Worm (Caenorhabditis elegans): ENCODE results near the gene EEED8.4.

The EEED8.4 gene

ce11 chrII:5384282-5384681, 24.8 kb upstream of the EEED8.4 start:
- TF ChIP-seq T22C8.4 (GFP tag; IDR thresholded peaks at IDR 0.05) (no peak), cog-1 (tag; optimal IDR thresholded peaks at IDR 0.05) (no peak), ztf-23 (GFP tag; IDR thresholded peaks at IDR 0.05) (no peak), flt-1 (GFP tag; IDR thresholded peaks at IDR 0.05) (no peak), ztf-29 (GFP tag; IDR thresholded peaks at IDR 0.05) (no peak), med-1 (GFP tag; optimal IDR thresholded peaks at IDR 0.05; ENCODE audit: insufficient read depth) (no peak), klf-2 (GFP tag; conservative IDR thresholded peaks at IDR 0.05) (no peak), ref-1 (GFP tag; conservative IDR thresholded peaks at IDR 0.05) (no peak), tab-1 (GFP tag; IDR thresholded peaks at IDR 0.05) (no peak)

DNA sequence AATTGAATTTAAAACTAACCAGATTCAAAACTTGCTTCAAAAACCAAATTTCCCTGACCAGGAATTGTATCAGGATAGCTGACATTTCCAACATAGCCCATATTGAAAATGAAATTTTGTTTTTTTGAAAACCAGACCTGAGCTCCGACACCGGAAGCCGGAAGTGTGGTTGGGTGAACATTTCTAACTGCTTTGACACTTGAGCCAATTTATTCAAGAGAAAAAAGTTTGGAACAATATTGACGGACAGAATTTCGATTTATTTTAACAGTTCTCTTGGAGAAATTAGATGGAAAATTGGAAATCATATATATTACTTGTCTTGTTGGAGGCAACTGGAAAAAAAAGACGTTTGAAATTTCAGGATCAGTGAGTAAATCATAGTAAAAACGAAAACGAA, 21.9 kb upstream of the EEED8.4 start, which contains the start of gene ccpp-6:
Gene ccpp-6 (minus strand): TSS at position 101 of the 400 bp plus-strand sequence.
- no peak for TF ChIP-seq med-1 (GFP tag; optimal IDR thresholded peaks at IDR 0.05; ENCODE audit: insufficient read depth)
- TF ChIP-seq cog-1 (tag; optimal IDR thresholded peaks at IDR 0.05): no peak
- no peak for TF ChIP-seq ztf-23 (GFP tag; IDR thresholded peaks at IDR 0.05)
- no peak for TF ChIP-seq ref-1 (GFP tag; conservative IDR thresholded peaks at IDR 0.05)
- no peak for TF ChIP-seq klf-2 (GFP tag; conservative IDR thresholded peaks at IDR 0.05)

ce11 chrII:5388786-5389421, 20.2 kb upstream of the EEED8.4 start, which contains the start of gene rsp-4:
Gene rsp-4, minus strand, starts transcription at chrII:5388836.
- TF ChIP-seq T22C8.4 (GFP tag; IDR thresholded peaks at IDR 0.05): no peak
- no peak for TF ChIP-seq flt-1 (GFP tag; IDR thresholded peaks at IDR 0.05)
- TF ChIP-seq cog-1 (tag; optimal IDR thresholded peaks at IDR 0.05): no peak
- no peak for TF ChIP-seq ref-1 (GFP tag; conservative IDR thresholded peaks at IDR 0.05)
- TF ChIP-seq klf-2 (GFP tag; conservative IDR thresholded peaks at IDR 0.05): no peak
- TF ChIP-seq ztf-29 (GFP tag; IDR thresholded peaks at IDR 0.05): no peak
- no peak for TF ChIP-seq tab-1 (GFP tag; IDR thresholded peaks at IDR 0.05)
- no peak for TF ChIP-seq ztf-23 (GFP tag; IDR thresholded peaks at IDR 0.05)
- TF ChIP-seq med-1 (GFP tag; optimal IDR thresholded peaks at IDR 0.05; ENCODE audit: insufficient read depth): no peak

ce11 chrII:5389831-5390323, 19.2 kb upstream of the EEED8.4 start, which contains the start of gene ndx-6:
Gene ndx-6, minus strand, starts transcription at chrII:5389881.
- no peak for TF ChIP-seq klf-2 (GFP tag; conservative IDR thresholded peaks at IDR 0.05)
- TF ChIP-seq med-1 (GFP tag; optimal IDR thresholded peaks at IDR 0.05; ENCODE audit: insufficient read depth): no peak
- TF ChIP-seq T22C8.4 (GFP tag; IDR thresholded peaks at IDR 0.05): 0 out of 2 replicates have a peak, but pooled peaks have one; percentile 10
- TF ChIP-seq ztf-23 (GFP tag; IDR thresholded peaks at IDR 0.05): peak; percentile 73
- TF ChIP-seq ref-1 (GFP tag; conservative IDR thresholded peaks at IDR 0.05): no peak
- no peak for TF ChIP-seq ztf-29 (GFP tag; IDR thresholded peaks at IDR 0.05)
- 0 out of 2 replicates have a peak, but pooled peaks have one; percentile 39 for TF ChIP-seq tab-1 (GFP tag; IDR thresholded peaks at IDR 0.05)
- peak; percentile 83 for TF ChIP-seq flt-1 (GFP tag; IDR thresholded peaks at IDR 0.05)
- TF ChIP-seq cog-1 (tag; optimal IDR thresholded peaks at IDR 0.05): peak; percentile 46

ce11 chrII:5391447-5391846, 17.7 kb upstream of the EEED8.4 start:
- TF ChIP-seq ztf-23 (GFP tag; IDR thresholded peaks at IDR 0.05) (no peak), ztf-29 (GFP tag; IDR thresholded peaks at IDR 0.05) (no peak), med-1 (GFP tag; optimal IDR thresholded peaks at IDR 0.05; ENCODE audit: insufficient read depth) (no peak), tab-1 (GFP tag; IDR thresholded peaks at IDR 0.05) (no peak)

- TF ChIP-seq klf-2 (GFP tag; conservative IDR thresholded peaks at IDR 0.05): no peak
- no peak for TF ChIP-seq T22C8.4 (GFP tag; IDR thresholded peaks at IDR 0.05)
- TF ChIP-seq ztf-23 (GFP tag; IDR thresholded peaks at IDR 0.05): no peak
- TF ChIP-seq cog-1 (tag; optimal IDR thresholded peaks at IDR 0.05): no peak
Measured at ce11 chrII:5393090-5393489, 16.0 kb upstream of the EEED8.4 start, which contains the start of gene brap-2. Gene brap-2, minus strand, starts transcription at chrII:5393190.

- TF ChIP-seq ref-1 (GFP tag; conservative IDR thresholded peaks at IDR 0.05) (no peak), cog-1 (tag; optimal IDR thresholded peaks at IDR 0.05) (no peak), ztf-29 (GFP tag; IDR thresholded peaks at IDR 0.05) (no peak), flt-1 (GFP tag; IDR thresholded peaks at IDR 0.05) (no peak), med-1 (GFP tag; optimal IDR thresholded peaks at IDR 0.05; ENCODE audit: insufficient read depth) (no peak), ztf-23 (GFP tag; IDR thresholded peaks at IDR 0.05) (no peak), tab-1 (GFP tag; IDR thresholded peaks at IDR 0.05) (no peak), klf-2 (GFP tag; conservative IDR thresholded peaks at IDR 0.05) (no peak), T22C8.4 (GFP tag; IDR thresholded peaks at IDR 0.05) (no peak)
Measured at ce11 chrII:5395594-5395993, 13.5 kb upstream of the EEED8.4 start, which contains the start of gene pink-1. Gene pink-1, minus strand, starts transcription at chrII:5395694.

ce11 chrII:5398779-5399178, 10.3 kb upstream of the EEED8.4 start, which contains the start of gene fbxl-3:
Gene fbxl-3, minus strand, starts transcription at chrII:5398902.
- TF ChIP-seq ref-1 (GFP tag; conservative IDR thresholded peaks at IDR 0.05) (no peak), med-1 (GFP tag; optimal IDR thresholded peaks at IDR 0.05; ENCODE audit: insufficient read depth) (no peak), flt-1 (GFP tag; IDR thresholded peaks at IDR 0.05) (no peak), T22C8.4 (GFP tag; IDR thresholded peaks at IDR 0.05) (no peak), tab-1 (GFP tag; IDR thresholded peaks at IDR 0.05) (no peak), ztf-23 (GFP tag; IDR thresholded peaks at IDR 0.05) (no peak), cog-1 (tag; optimal IDR thresholded peaks at IDR 0.05) (no peak), ztf-29 (GFP tag; IDR thresholded peaks at IDR 0.05) (no peak), klf-2 (GFP tag; conservative IDR thresholded peaks at IDR 0.05) (no peak)

DNA sequence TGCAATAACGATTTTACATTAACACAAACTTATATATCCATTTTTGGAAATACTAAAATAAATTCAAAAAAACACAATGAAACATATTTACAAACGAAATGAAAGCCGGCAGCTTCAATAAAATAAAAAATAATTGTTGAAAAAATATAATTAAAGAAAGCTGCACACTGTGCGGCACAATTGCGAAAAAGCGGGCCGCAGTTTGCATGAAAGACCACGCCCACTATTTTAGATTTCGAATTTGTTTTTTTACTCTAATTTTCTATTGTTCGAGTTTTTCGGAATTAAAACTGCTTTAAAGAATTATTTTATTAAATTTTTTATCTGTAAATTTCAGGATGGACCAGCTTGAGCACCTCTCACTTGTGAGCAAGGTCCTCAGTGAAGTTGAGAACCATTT, 9.9 kb upstream of the EEED8.4 start, which contains the start of gene mog-5:
Gene mog-5 (plus strand): TSS at position 338 of the 400 bp plus-strand sequence.
- TF ChIP-seq flt-1 (GFP tag; IDR thresholded peaks at IDR 0.05) (0 out of 2 replicates have a peak, but pooled peaks have one; percentile 29), tab-1 (GFP tag; IDR thresholded peaks at IDR 0.05) (0 out of 2 replicates have a peak, but pooled peaks have one; percentile 58), ref-1 (GFP tag; conservative IDR thresholded peaks at IDR 0.05) (no peak), ztf-23 (GFP tag; IDR thresholded peaks at IDR 0.05) (peak; percentile 68; the same call in 1 of the 2 replicates), T22C8.4 (GFP tag; IDR thresholded peaks at IDR 0.05) (no peak), med-1 (GFP tag; optimal IDR thresholded peaks at IDR 0.05; ENCODE audit: insufficient read depth) (peak; percentile 64), cog-1 (tag; optimal IDR thresholded peaks at IDR 0.05) (peak; percentile 8), ztf-29 (GFP tag; IDR thresholded peaks at IDR 0.05) (peak; percentile 87), klf-2 (GFP tag; conservative IDR thresholded peaks at IDR 0.05) (no peak; the same call in 1 of the 2 replicates)

Data from whole organism, midembryonic.